Worm (Caenorhabditis elegans) whole organism, L1 larva: ENCODE data around the gene nhr-143.

Experiments used
- C04F5.9 ChIP-seq: sonication (generic microtip); optimal IDR thresholded peaks from 2 replicates; lab custom pipeline; 2016; ENCODE audit warnings: missing genetic modification characterization, missing compliant biosample characterization
- C16A3.4 ChIP-seq: fragments of 150-350 bp; optimal IDR thresholded peaks from 2 replicates; lab custom pipeline; 2014; ENCODE audit warnings: missing biosample characterization, missing genetic modification characterization
- F16B12.6 ChIP-seq: fragments of 150-350 bp; optimal IDR thresholded peaks from 2 replicates; lab custom pipeline; 2014; ENCODE audit warnings: missing biosample characterization, missing genetic modification characterization
- Y116A8C.19 ChIP-seq: sonication (generic microtip); optimal IDR thresholded peaks from 2 replicates; lab custom pipeline; 2016; ENCODE audit warnings: missing compliant biosample characterization, missing genetic modification characterization, borderline replicate concordance
- aly-2 ChIP-seq: fragments of 150-350 bp; optimal IDR thresholded peaks from 2 replicates; lab custom pipeline; 2014; ENCODE audit warnings: missing biosample characterization, missing genetic modification characterization
- blmp-1 ChIP-seq: fragments of 150-350 bp; optimal IDR thresholded peaks from 2 replicates; lab custom pipeline; 2014; ENCODE audit warnings: missing biosample characterization, missing genetic modification characterization
- ceh-63 ChIP-seq: fragments of 200-800 bp; sonication (Bioruptor generic); optimal IDR thresholded peaks from 2 replicates; lab custom pipeline; 2018; ENCODE audit warnings: mild to moderate bottlenecking, missing genetic modification characterization, missing compliant biosample characterization
- ceh-82 ChIP-seq, 3 experiments: fragments of 150-350 bp in 1 of 3; sonication (generic microtip) in 2 of 3; optimal IDR thresholded peaks; 2 replicates each; lab custom pipeline; 2014 to 2017; ENCODE audit warnings: missing biosample characterization in 3 of 3, missing genetic modification characterization in 3 of 3
- ceh-88 ChIP-seq: fragments of 200-800 bp; sonication (Bioruptor generic); IDR thresholded peaks from 2 replicates; pipeline ENCODE4 v1.3.6; 2022; ENCODE audit warnings: missing genetic modification characterization, missing compliant biosample characterization
- ceh-90 ChIP-seq: sonication (generic microtip); optimal IDR thresholded peaks from 2 replicates; lab custom pipeline; 2016; ENCODE audit warnings: missing genetic modification characterization, missing compliant biosample characterization
- ces-1 ChIP-seq: fragments of 150-350 bp; optimal IDR thresholded peaks from 2 replicates; lab custom pipeline; 2014; ENCODE audit warnings: missing biosample characterization, missing genetic modification reagents, missing genetic modification characterization
- dpl-1 ChIP-seq, 3 experiments: fragments of 150-350 bp in 2 of 3; sonication (generic microtip) in 1 of 3; optimal IDR thresholded peaks; 2 replicates each; lab custom pipeline; 2014 to 2017; ENCODE audit warnings: missing biosample characterization in 3 of 3, missing genetic modification characterization in 3 of 3, missing genetic modification reagents in 3 of 3
- efl-1 ChIP-seq, 4 experiments: fragments of 150-350 bp; optimal IDR thresholded peaks in 3 of 4; peaks in 1 of 4; 1 replicate in 1 of 4; 2 replicates in 3 of 4; lab custom pipeline; 2014; ENCODE audit warnings: missing biosample characterization in 2 of 4, missing genetic modification characterization in 2 of 4, missing genetic modification reagents in 2 of 4
- elt-3 ChIP-seq, 6 experiments: fragments of 150-350 bp in 1 of 6; sonication (generic microtip); optimal IDR thresholded peaks; 2 replicates each; lab custom pipeline; 2017 to 2018; ENCODE audit warnings: missing biosample characterization in 6 of 6, missing genetic modification characterization in 6 of 6, inconsistent platforms in 1 of 6
- ets-5 ChIP-seq: fragments of 200-800 bp; sonication (Bioruptor generic); IDR thresholded peaks from 2 replicates; pipeline ENCODE4 v1.3.6; 2022; ENCODE audit warnings: missing genetic modification characterization, missing compliant biosample characterization
- fkh-10 ChIP-seq: sonication (generic microtip); optimal IDR thresholded peaks from 2 replicates; lab custom pipeline; 2017; ENCODE audit warnings: missing biosample characterization, missing genetic modification reagents, missing genetic modification characterization
- fkh-4 ChIP-seq: sonication (generic microtip); optimal IDR thresholded peaks from 2 replicates; lab custom pipeline; 2016; ENCODE audit warnings: missing compliant biosample characterization, missing genetic modification characterization, borderline replicate concordance
- fos-1 ChIP-seq: fragments of 150-350 bp; optimal IDR thresholded peaks from 2 replicates; lab custom pipeline; 2014; ENCODE audit warnings: missing biosample characterization, missing genetic modification characterization
- hlh-17 ChIP-seq: fragments of 200-800 bp; sonication (Bioruptor generic); optimal IDR thresholded peaks from 2 replicates; lab custom pipeline; 2018; ENCODE audit warnings: missing genetic modification characterization, mild to moderate bottlenecking, missing compliant biosample characterization, moderate library complexity, borderline replicate concordance
- hlh-4 ChIP-seq: sonication (generic microtip); optimal IDR thresholded peaks from 2 replicates; lab custom pipeline; 2016; ENCODE audit warnings: mild to moderate bottlenecking, missing genetic modification characterization, missing compliant biosample characterization
- irx-1 ChIP-seq: sonication (generic microtip); optimal IDR thresholded peaks from 2 replicates; lab custom pipeline; 2016; ENCODE audit warnings: missing genetic modification characterization, missing compliant biosample characterization
- lin-13 ChIP-seq: fragments of 150-350 bp; optimal IDR thresholded peaks from 2 replicates; lab custom pipeline; 2014; ENCODE audit warnings: missing biosample characterization, missing genetic modification reagents, missing genetic modification characterization
- lin-39 ChIP-seq: fragments of 150-350 bp; optimal IDR thresholded peaks from 2 replicates; lab custom pipeline; 2014; ENCODE audit warnings: missing biosample characterization, missing genetic modification reagents, missing genetic modification characterization
- lir-3 ChIP-seq: sonication (generic microtip); optimal IDR thresholded peaks from 2 replicates; lab custom pipeline; 2016; ENCODE audit warnings: mild to moderate bottlenecking, missing genetic modification characterization, moderate library complexity, missing compliant biosample characterization; ENCODE audit not compliant: poor library complexity
- lsy-2 ChIP-seq, 2 experiments: fragments of 150-350 bp; optimal IDR thresholded peaks; 2 replicates each; lab custom pipeline; 2014; ENCODE audit warnings: missing biosample characterization in 2 of 2, missing genetic modification characterization in 2 of 2
- mab-9 ChIP-seq: fragments of 200-800 bp; sonication (Bioruptor generic); IDR thresholded peaks from 2 replicates; pipeline ENCODE4 v1.3.6; 2022; ENCODE audit warnings: missing genetic modification reagents, missing genetic modification characterization, missing compliant biosample characterization
- mdl-1 ChIP-seq, 2 experiments: fragments of 150-350 bp; optimal IDR thresholded peaks; 2 replicates each; lab custom pipeline; 2014 to 2017; ENCODE audit warnings: missing biosample characterization in 2 of 2, missing genetic modification characterization in 2 of 2, inconsistent platforms in 1 of 2
- mef-2 ChIP-seq: fragments of 150-350 bp; optimal IDR thresholded peaks from 2 replicates; lab custom pipeline; 2014; ENCODE audit warnings: missing biosample characterization, missing genetic modification characterization
- nhr-11 ChIP-seq: fragments of 150-350 bp; optimal IDR thresholded peaks from 2 replicates; lab custom pipeline; 2014; ENCODE audit warnings: missing biosample characterization, missing genetic modification characterization
- nhr-12 ChIP-seq: sonication (generic microtip); optimal IDR thresholded peaks from 2 replicates; lab custom pipeline; 2017; ENCODE audit warnings: missing biosample characterization, missing genetic modification characterization
- nhr-19 ChIP-seq: fragments of 200-800 bp; sonication (Bioruptor generic); conservative IDR thresholded peaks from 2 replicates; pipeline ENCODE4 v1.3.6; 2022; ENCODE audit warnings: missing genetic modification characterization, missing compliant biosample characterization
- nhr-20 ChIP-seq: sonication (generic microtip); optimal IDR thresholded peaks from 2 replicates; lab custom pipeline; 2016; ENCODE audit warnings: mild to moderate bottlenecking, missing genetic modification characterization, missing compliant biosample characterization
- nhr-237 ChIP-seq: fragments of 150-350 bp; optimal IDR thresholded peaks from 2 replicates; lab custom pipeline; 2014; ENCODE audit warnings: missing biosample characterization, missing genetic modification characterization
- nhr-71 ChIP-seq: sonication (generic microtip); optimal IDR thresholded peaks from 2 replicates; lab custom pipeline; 2016; ENCODE audit warnings: mild to moderate bottlenecking, missing genetic modification characterization, moderate library complexity, missing compliant biosample characterization
- nhr-76 ChIP-seq: sonication (generic microtip); optimal IDR thresholded peaks from 2 replicates; lab custom pipeline; 2017; ENCODE audit warnings: missing biosample characterization, missing genetic modification characterization
- nhr-85 ChIP-seq: sonication (generic microtip); peaks from one replicate; lab custom pipeline; 2016; ENCODE audit warnings: missing genetic modification characterization, inconsistent platforms, missing compliant biosample characterization
- pag-3 ChIP-seq: sonication (generic microtip); optimal IDR thresholded peaks from 2 replicates; lab custom pipeline; 2017; ENCODE audit warnings: missing genetic modification characterization, mild to moderate bottlenecking, missing compliant biosample characterization, antibody characterized with exemption, borderline replicate concordance; ENCODE audit not compliant: insufficient read depth
- rnt-1 ChIP-seq: sonication (generic microtip); optimal IDR thresholded peaks from 2 replicates; lab custom pipeline; 2016; ENCODE audit warnings: mild to moderate bottlenecking, missing genetic modification characterization, moderate library complexity, missing compliant biosample characterization
- skn-1 ChIP-seq: fragments of 150-350 bp; optimal IDR thresholded peaks from 2 replicates; lab custom pipeline; 2014; ENCODE audit warnings: missing biosample characterization, missing genetic modification characterization
- snpc-4 ChIP-seq: fragments of 150-350 bp; optimal IDR thresholded peaks from 2 replicates; lab custom pipeline; 2014; ENCODE audit warnings: missing biosample characterization, missing genetic modification characterization
- sox-4 ChIP-seq: sonication (generic microtip); optimal IDR thresholded peaks from 2 replicates; lab custom pipeline; 2016; ENCODE audit warnings: missing genetic modification characterization, missing compliant biosample characterization
- sptf-1 ChIP-seq: fragments of 150-350 bp; optimal IDR thresholded peaks from 2 replicates; lab custom pipeline; 2014; ENCODE audit warnings: missing biosample characterization, missing genetic modification characterization
- sup-37 ChIP-seq: fragments of 200-800 bp; sonication (Bioruptor generic); optimal IDR thresholded peaks from 2 replicates; lab custom pipeline; 2018; ENCODE audit warnings: mild to moderate bottlenecking, missing genetic modification characterization, missing compliant biosample characterization
- swsn-7 ChIP-seq: sonication (generic microtip); optimal IDR thresholded peaks from 2 replicates; lab custom pipeline; 2016; ENCODE audit warnings: missing genetic modification characterization, missing compliant biosample characterization
- tbx-2 ChIP-seq: sonication (generic microtip); optimal IDR thresholded peaks from 2 replicates; lab custom pipeline; 2016; ENCODE audit warnings: missing genetic modification characterization, missing compliant biosample characterization
- tlp-1 ChIP-seq: fragments of 150-350 bp; optimal IDR thresholded peaks from 2 replicates; lab custom pipeline; 2014; ENCODE audit warnings: missing biosample characterization, missing genetic modification characterization
- unc-62 ChIP-seq: fragments of 150-350 bp; optimal IDR thresholded peaks from 2 replicates; lab custom pipeline; 2014; ENCODE audit warnings: missing biosample characterization, missing genetic modification reagents, missing genetic modification characterization
- unc-86 ChIP-seq: sonication (generic microtip); optimal IDR thresholded peaks from 2 replicates; lab custom pipeline; 2016; ENCODE audit warnings: missing genetic modification characterization, missing compliant biosample characterization
- unc-98 ChIP-seq: fragments of 200-800 bp; sonication (Bioruptor generic); IDR thresholded peaks from 2 replicates; pipeline ENCODE4 v1.3.6; 2022; ENCODE audit warnings: missing genetic modification characterization, missing compliant biosample characterization
- xbp-1 ChIP-seq: sonication (generic microtip); optimal IDR thresholded peaks from 2 replicates; lab custom pipeline; 2016; ENCODE audit warnings: missing genetic modification characterization, missing compliant biosample characterization
- zag-1 ChIP-seq: fragments of 150-350 bp; optimal IDR thresholded peaks from 2 replicates; lab custom pipeline; 2014; ENCODE audit warnings: missing biosample characterization, missing genetic modification characterization
- ztf-11 ChIP-seq, 2 experiments: sonication (generic microtip); optimal IDR thresholded peaks; 2 replicates each; lab custom pipeline; 2016 to 2017; ENCODE audit warnings: missing genetic modification characterization in 2 of 2, missing biosample characterization in 1 of 2, missing compliant biosample characterization in 1 of 2

Gene nhr-143

DNA sequence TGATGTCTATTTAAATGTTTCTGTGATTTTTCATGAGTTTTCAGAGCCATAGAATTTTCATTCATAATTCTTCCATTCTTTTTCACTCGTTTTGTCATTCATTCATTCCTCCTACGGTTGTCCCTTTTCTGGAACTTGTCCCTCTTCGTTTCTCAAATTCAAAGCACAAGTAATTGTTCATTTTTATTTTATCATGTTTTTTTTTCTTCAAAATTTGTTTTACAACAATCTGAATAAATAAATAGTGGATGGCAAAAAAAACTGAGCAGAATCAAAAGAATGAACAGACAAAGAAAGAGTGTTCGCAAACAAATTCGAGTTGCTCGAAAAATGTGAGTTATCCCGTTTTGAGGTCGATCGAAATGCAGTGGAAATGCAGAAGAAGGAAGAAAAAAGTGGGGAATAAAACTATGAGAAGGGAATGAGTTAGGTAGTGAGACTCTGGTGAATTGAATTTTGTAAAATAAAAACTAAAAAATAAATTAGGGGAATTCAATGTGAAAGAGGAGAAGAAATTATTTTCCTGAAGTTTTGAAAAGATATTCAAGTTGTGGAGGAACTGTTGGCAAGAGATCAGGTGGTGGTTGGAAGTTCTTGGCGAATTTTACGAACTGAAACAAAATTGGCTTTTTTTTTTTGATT, 35.2 kb downstream of the nhr-143 start (continued):
- no peak for TF ChIP-seq lin-39 (tag; lab: Kevin White, UChicago)
- no peak for TF ChIP-seq tbx-2 (tag; lab: Kevin White, UChicago)
- no peak for TF ChIP-seq snpc-4 (tag; lab: Kevin White, UChicago)
- TF ChIP-seq nhr-12 (tag; lab: Kevin White, UChicago) = no peak
- TF ChIP-seq skn-1 (tag; lab: Kevin White, UChicago) = peak; percentile 35
- no peak for TF ChIP-seq nhr-237 (tag; lab: Kevin White, UChicago)
- TF ChIP-seq lir-3 = no peak
- no peak for TF ChIP-seq pag-3 (tag; lab: Kevin White, UChicago)
- peak in 1 of 6 experiments; percentile 20 for TF ChIP-seq elt-3 (tag; optimal IDR thresholded peaks at IDR 0.05; lab: Kevin White, UChicago)
- TF ChIP-seq mab-9 (GFP tag; lab: Robert Waterston, UW) = no peak
- TF ChIP-seq ceh-90 (tag; lab: Kevin White, UChicago) = no peak
- TF ChIP-seq C16A3.4 = no peak
- no peak for TF ChIP-seq lin-13
- TF ChIP-seq blmp-1 (tag; lab: Kevin White, UChicago) = peak; percentile 17
- TF ChIP-seq nhr-20 (tag; lab: Kevin White, UChicago) = peak; percentile 48
- TF ChIP-seq fkh-4 (tag; lab: Kevin White, UChicago) = no peak
- no peak for TF ChIP-seq unc-86
- TF ChIP-seq C04F5.9 (tag; lab: Kevin White, UChicago) = no peak
- no peak for TF ChIP-seq unc-98
- no peak for TF ChIP-seq mdl-1 (tag; optimal IDR thresholded peaks at IDR 0.05; lab: Kevin White, UChicago)
- no peak for TF ChIP-seq fos-1
- TF ChIP-seq tlp-1 (tag; lab: Kevin White, UChicago) = no peak
- no peak for TF ChIP-seq efl-1 (optimal IDR thresholded peaks at IDR 0.05; lab: Kevin White, UChicago)
- TF ChIP-seq efl-1 (GFP tag; optimal IDR thresholded peaks at IDR 0.05 in 1 of 2; lab: Kevin White, UChicago) = peak in 1 of 2 experiments; percentile 8
- TF ChIP-seq sup-37 (GFP tag; lab: Kevin White, UChicago) = no peak
- TF ChIP-seq hlh-4 = no peak
- peak; percentile 65 for TF ChIP-seq nhr-85 (tag; lab: Kevin White, UChicago)
- TF ChIP-seq nhr-71 (tag; lab: Kevin White, UChicago) = peak; percentile 60
- no peak for TF ChIP-seq ceh-63
- TF ChIP-seq rnt-1 (tag; lab: Kevin White, UChicago) = peak; percentile 26
- TF ChIP-seq sox-4 (tag; lab: Kevin White, UChicago) = no peak
- no peak for TF ChIP-seq sptf-1 (tag; lab: Kevin White, UChicago)
- no peak for TF ChIP-seq zag-1 (tag; lab: Kevin White, UChicago)
- no peak for TF ChIP-seq nhr-11 (tag; lab: Kevin White, UChicago)
- TF ChIP-seq xbp-1 (tag; lab: Kevin White, UChicago) = peak; percentile 1
- no peak for TF ChIP-seq fkh-10 (GFP tag; lab: Kevin White, UChicago)
- peak; percentile 97 for TF ChIP-seq aly-2 (tag; lab: Kevin White, UChicago)
- TF ChIP-seq mef-2 (tag; lab: Kevin White, UChicago) = no peak
- TF ChIP-seq Y116A8C.19 = no peak
- no peak for TF ChIP-seq ets-5 (GFP tag; lab: Robert Waterston, UW)
- TF ChIP-seq lsy-2 (tag; optimal IDR thresholded peaks at IDR 0.05; lab: Kevin White, UChicago) = peak in 1 of 2 experiments; percentile 28
- no peak for TF ChIP-seq hlh-17 (GFP tag; lab: Kevin White, UChicago)
- TF ChIP-seq unc-62 (GFP tag; lab: Kevin White, UChicago) = no peak
- no peak for TF ChIP-seq ces-1
- no peak for TF ChIP-seq ceh-82 (tag; optimal IDR thresholded peaks at IDR 0.05; lab: Kevin White, UChicago)
- peak; percentile 51 for TF ChIP-seq nhr-19 (GFP tag; lab: Robert Waterston, UW)
- TF ChIP-seq ceh-88 (GFP tag; lab: Robert Waterston, UW) = no peak
- TF ChIP-seq ztf-11 (tag; optimal IDR thresholded peaks at IDR 0.05; lab: Kevin White, UChicago) = no peak
- TF ChIP-seq dpl-1 (GFP tag; optimal IDR thresholded peaks at IDR 0.05; lab: Kevin White, UChicago) = no peak
- no peak for TF ChIP-seq F16B12.6 (tag; lab: Kevin White, UChicago)
- no peak for TF ChIP-seq nhr-76 (tag; lab: Kevin White, UChicago)
- peak; percentile 32 for TF ChIP-seq swsn-7
- no peak for TF ChIP-seq irx-1
